Worm (Caenorhabditis elegans): ENCODE data around the gene F07G11.4.

DNA sequence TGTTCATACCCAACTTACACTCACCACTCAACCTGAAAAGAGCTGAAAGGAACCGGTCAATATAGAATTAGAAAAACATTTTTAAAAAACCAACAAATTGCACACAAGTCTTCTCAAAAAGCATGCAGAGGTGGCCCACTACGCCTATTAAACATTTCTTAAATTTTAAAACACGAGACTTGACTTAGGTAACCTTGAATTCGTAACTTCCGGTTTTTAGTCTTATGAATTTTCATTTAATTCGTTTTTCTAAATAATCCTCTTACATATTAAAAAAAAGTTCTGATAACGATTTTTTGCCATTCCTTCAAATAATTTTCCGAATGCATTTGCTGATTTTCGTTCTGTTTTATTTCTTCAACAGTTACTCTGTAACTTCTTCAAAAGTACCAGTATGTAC lies 32.9 kb upstream of the F07G11.4 start, which contains the start of gene clec-7:
- TF ChIP-seq fkh-10 (GFP tag; optimal IDR thresholded peaks at IDR 0.05) (no peak), egl-27 (tag; optimal IDR thresholded peaks at IDR 0.05) (no peak), daf-12 (tag; optimal IDR thresholded peaks at IDR 0.05) (no peak), ceh-82 (tag; optimal IDR thresholded peaks at IDR 0.05) (no peak), pha-4 (tag; optimal IDR thresholded peaks at IDR 0.05) (no peak), ztf-11 (tag; optimal IDR thresholded peaks at IDR 0.05) (no peak), tbx-2 (tag; optimal IDR thresholded peaks at IDR 0.05) (no peak)
